Fruit fly (Drosophila melanogaster) Kc167 (cell line): ENCODE results near the gene CG44521.

Experiments used
- Myc ChIP-seq: fragments of >200 bp; optimal IDR thresholded peaks from 2 replicates; lab custom pipeline; 2017; ENCODE audit warnings: missing external identifiers
- Sin3A ChIP-seq: fragments of >200 bp; optimal IDR thresholded peaks from 2 replicates; lab custom pipeline; 2018; ENCODE audit warnings: missing external identifiers
- h ChIP-seq: fragments of >200 bp; optimal IDR thresholded peaks from 3 replicates; lab custom pipeline; 2018; ENCODE audit warnings: missing external identifiers
- insv ChIP-seq: fragments of >200 bp; optimal IDR thresholded peaks from 3 replicates; lab custom pipeline; 2018; ENCODE audit warnings: missing external identifiers
- psq ChIP-seq: fragments of >200 bp; optimal IDR thresholded peaks from 2 replicates; lab custom pipeline; 2017; ENCODE audit warnings: missing external identifiers
- ttk ChIP-seq: sonication (Bioruptor generic); optimal IDR thresholded peaks from 2 replicates; lab custom pipeline; 2017; ENCODE audit warnings: missing external identifiers

CG44521 gene

dm6 chr3L:5751740-5752579 lies 38.8 kb downstream of the CG44521 start, which contains the start of gene DnaJ-1:
TSS of gene DnaJ-1 (minus strand) at chr3L:5752189.
- TF ChIP-seq psq (lab: Kevin White, UChicago) (no peak), ttk (lab: Kevin White, UChicago) (no peak), insv (lab: Kevin White, UChicago) (no peak), Myc (lab: Kevin White, UChicago) (no peak), Sin3A (lab: Kevin White, UChicago) (no peak), h (lab: Kevin White, UChicago) (no peak)

dm6 chr3L:5752903-5753604 lies 39.9 kb downstream of the CG44521 start, which contains the start of gene Usp47:
TSS of gene Usp47 (plus strand) at chr3L:5752973.
- TF ChIP-seq insv (lab: Kevin White, UChicago) (no peak), Myc (lab: Kevin White, UChicago) (no peak), psq (lab: Kevin White, UChicago) (no peak)

- no peak for TF ChIP-seq Sin3A (lab: Kevin White, UChicago)
- no peak for TF ChIP-seq ttk (lab: Kevin White, UChicago)
- TF ChIP-seq insv (lab: Kevin White, UChicago): no peak
- no peak for TF ChIP-seq Myc (lab: Kevin White, UChicago)
- TF ChIP-seq h (lab: Kevin White, UChicago): no peak
- no peak for TF ChIP-seq psq (lab: Kevin White, UChicago)
Measured at dm6 chr3L:5753605-5754365, 40.7 kb downstream of the CG44521 start.
